Worm (Caenorhabditis elegans) whole organism, L1 larva: ENCODE data around the gene fbxa-126.

Source experiments
- C16A3.4 ChIP-seq: fragments of 150-350 bp; optimal IDR thresholded peaks from 2 replicates; lab custom pipeline; 2014; ENCODE audit warnings: missing biosample characterization, missing genetic modification characterization
- C34B4.2 ChIP-seq: sonication (generic microtip); optimal IDR thresholded peaks from 2 replicates; lab custom pipeline; 2017; ENCODE audit warnings: mild to moderate bottlenecking, missing genetic modification characterization, missing compliant biosample characterization
- aha-1 ChIP-seq: fragments of 150-350 bp; optimal IDR thresholded peaks from 2 replicates; lab custom pipeline; 2014; ENCODE audit warnings: missing biosample characterization, missing genetic modification characterization
- blmp-1 ChIP-seq: fragments of 150-350 bp; optimal IDR thresholded peaks from 2 replicates; lab custom pipeline; 2014; ENCODE audit warnings: missing biosample characterization, missing genetic modification characterization
- ceh-63 ChIP-seq: fragments of 200-800 bp; sonication (Bioruptor generic); optimal IDR thresholded peaks from 2 replicates; lab custom pipeline; 2018; ENCODE audit warnings: mild to moderate bottlenecking, missing genetic modification characterization, missing compliant biosample characterization
- ceh-8 ChIP-seq: fragments of 200-800 bp; sonication (Bioruptor generic); optimal IDR thresholded peaks from 2 replicates; lab custom pipeline; 2018; ENCODE audit warnings: mild to moderate bottlenecking, missing genetic modification characterization, moderate library complexity, missing compliant biosample characterization
- ceh-82 ChIP-seq, 3 experiments: fragments of 150-350 bp in 1 of 3; sonication (generic microtip) in 2 of 3; optimal IDR thresholded peaks; 2 replicates each; lab custom pipeline; 2014 to 2017; ENCODE audit warnings: missing biosample characterization in 3 of 3, missing genetic modification characterization in 3 of 3
- ces-1 ChIP-seq: fragments of 150-350 bp; optimal IDR thresholded peaks from 2 replicates; lab custom pipeline; 2014; ENCODE audit warnings: missing biosample characterization, missing genetic modification reagents, missing genetic modification characterization
- dpl-1 ChIP-seq, 3 experiments: fragments of 150-350 bp in 2 of 3; sonication (generic microtip) in 1 of 3; optimal IDR thresholded peaks; 2 replicates each; lab custom pipeline; 2014 to 2017; ENCODE audit warnings: missing biosample characterization in 3 of 3, missing genetic modification characterization in 3 of 3, missing genetic modification reagents in 3 of 3
- efl-3 ChIP-seq: fragments of 200-800 bp; sonication (Bioruptor generic); optimal IDR thresholded peaks from 2 replicates; lab custom pipeline; 2018; ENCODE audit warnings: mild to moderate bottlenecking, missing genetic modification characterization, missing compliant biosample characterization
- egl-13 ChIP-seq: sonication (generic microtip); optimal IDR thresholded peaks from 2 replicates; lab custom pipeline; 2016; ENCODE audit warnings: missing genotype, missing genetic modification reagents, missing genetic modification characterization, missing compliant biosample characterization
- ets-5 ChIP-seq: fragments of 200-800 bp; sonication (Bioruptor generic); IDR thresholded peaks from 2 replicates; pipeline ENCODE4 v1.3.6; 2022; ENCODE audit warnings: missing genetic modification characterization, missing compliant biosample characterization
- fkh-10 ChIP-seq: sonication (generic microtip); optimal IDR thresholded peaks from 2 replicates; lab custom pipeline; 2017; ENCODE audit warnings: missing biosample characterization, missing genetic modification reagents, missing genetic modification characterization
- fkh-4 ChIP-seq: sonication (generic microtip); optimal IDR thresholded peaks from 2 replicates; lab custom pipeline; 2016; ENCODE audit warnings: missing compliant biosample characterization, missing genetic modification characterization, borderline replicate concordance
- fos-1 ChIP-seq: fragments of 150-350 bp; optimal IDR thresholded peaks from 2 replicates; lab custom pipeline; 2014; ENCODE audit warnings: missing biosample characterization, missing genetic modification characterization
- hlh-17 ChIP-seq: fragments of 200-800 bp; sonication (Bioruptor generic); optimal IDR thresholded peaks from 2 replicates; lab custom pipeline; 2018; ENCODE audit warnings: missing genetic modification characterization, mild to moderate bottlenecking, missing compliant biosample characterization, moderate library complexity, borderline replicate concordance
- hlh-4 ChIP-seq: sonication (generic microtip); optimal IDR thresholded peaks from 2 replicates; lab custom pipeline; 2016; ENCODE audit warnings: mild to moderate bottlenecking, missing genetic modification characterization, missing compliant biosample characterization
- jun-1 ChIP-seq: fragments of 150-350 bp; optimal IDR thresholded peaks from 2 replicates; lab custom pipeline; 2014; ENCODE audit warnings: missing biosample characterization, missing genetic modification reagents, missing genetic modification characterization
- lin-13 ChIP-seq: fragments of 150-350 bp; optimal IDR thresholded peaks from 2 replicates; lab custom pipeline; 2014; ENCODE audit warnings: missing biosample characterization, missing genetic modification reagents, missing genetic modification characterization
- lin-14 ChIP-seq: fragments of 200-800 bp; sonication (Bioruptor generic); optimal IDR thresholded peaks from 2 replicates; lab custom pipeline; 2018; ENCODE audit warnings: mild to moderate bottlenecking, missing genetic modification characterization, moderate library complexity, missing compliant biosample characterization
- lin-35 ChIP-seq, 2 experiments: fragments of 150-350 bp; optimal IDR thresholded peaks; 2 replicates each; lab custom pipeline; 2014; ENCODE audit warnings: missing biosample characterization in 2 of 2, missing genetic modification characterization in 2 of 2, missing genetic modification reagents in 2 of 2
- lsy-2 ChIP-seq, 2 experiments: fragments of 150-350 bp; optimal IDR thresholded peaks; 2 replicates each; lab custom pipeline; 2014; ENCODE audit warnings: missing biosample characterization in 2 of 2, missing genetic modification characterization in 2 of 2
- mab-9 ChIP-seq: fragments of 200-800 bp; sonication (Bioruptor generic); IDR thresholded peaks from 2 replicates; pipeline ENCODE4 v1.3.6; 2022; ENCODE audit warnings: missing genetic modification reagents, missing genetic modification characterization, missing compliant biosample characterization
- mdl-1 ChIP-seq, 2 experiments: fragments of 150-350 bp; optimal IDR thresholded peaks; 2 replicates each; lab custom pipeline; 2014 to 2017; ENCODE audit warnings: missing biosample characterization in 2 of 2, missing genetic modification characterization in 2 of 2, inconsistent platforms in 1 of 2
- mep-1 ChIP-seq: fragments of 150-350 bp; optimal IDR thresholded peaks from 2 replicates; lab custom pipeline; 2014; ENCODE audit warnings: missing biosample characterization, missing genetic modification characterization
- nhr-12 ChIP-seq: sonication (generic microtip); optimal IDR thresholded peaks from 2 replicates; lab custom pipeline; 2017; ENCODE audit warnings: missing biosample characterization, missing genetic modification characterization
- nhr-237 ChIP-seq: fragments of 150-350 bp; optimal IDR thresholded peaks from 2 replicates; lab custom pipeline; 2014; ENCODE audit warnings: missing biosample characterization, missing genetic modification characterization
- nhr-28 ChIP-seq: fragments of 150-350 bp; optimal IDR thresholded peaks from 2 replicates; lab custom pipeline; 2014; ENCODE audit warnings: missing biosample characterization, missing genetic modification characterization
- nhr-47 ChIP-seq: sonication (generic microtip); optimal IDR thresholded peaks from 2 replicates; lab custom pipeline; 2016; ENCODE audit warnings: mild to moderate bottlenecking, missing genetic modification characterization, moderate library complexity, missing compliant biosample characterization
- nhr-71 ChIP-seq: sonication (generic microtip); optimal IDR thresholded peaks from 2 replicates; lab custom pipeline; 2016; ENCODE audit warnings: mild to moderate bottlenecking, missing genetic modification characterization, moderate library complexity, missing compliant biosample characterization
- nhr-77 ChIP-seq: fragments of 150-350 bp; optimal IDR thresholded peaks from 2 replicates; lab custom pipeline; 2014; ENCODE audit warnings: missing biosample characterization, missing genetic modification characterization
- pax-3 ChIP-seq: fragments of 200-800 bp; sonication (Bioruptor generic); optimal IDR thresholded peaks from 2 replicates; lab custom pipeline; 2018; ENCODE audit warnings: mild to moderate bottlenecking, missing genetic modification characterization, moderate library complexity, missing compliant biosample characterization
- pqm-1 ChIP-seq: sonication (generic microtip); optimal IDR thresholded peaks from 3 replicates; lab custom pipeline; 2017; ENCODE audit warnings: missing biosample characterization, missing genetic modification characterization
- sptf-1 ChIP-seq: fragments of 150-350 bp; optimal IDR thresholded peaks from 2 replicates; lab custom pipeline; 2014; ENCODE audit warnings: missing biosample characterization, missing genetic modification characterization
- swsn-7 ChIP-seq: sonication (generic microtip); optimal IDR thresholded peaks from 2 replicates; lab custom pipeline; 2016; ENCODE audit warnings: missing genetic modification characterization, missing compliant biosample characterization
- tbx-2 ChIP-seq: sonication (generic microtip); optimal IDR thresholded peaks from 2 replicates; lab custom pipeline; 2016; ENCODE audit warnings: missing genetic modification characterization, missing compliant biosample characterization
- tlp-1 ChIP-seq: fragments of 150-350 bp; optimal IDR thresholded peaks from 2 replicates; lab custom pipeline; 2014; ENCODE audit warnings: missing biosample characterization, missing genetic modification characterization
- unc-130 ChIP-seq: fragments of 150-350 bp; optimal IDR thresholded peaks from 2 replicates; lab custom pipeline; 2017; ENCODE audit warnings: missing biosample characterization, missing genetic modification characterization, inconsistent platforms
- unc-30 ChIP-seq: sonication (generic microtip); optimal IDR thresholded peaks from 2 replicates; lab custom pipeline; 2017; ENCODE audit warnings: missing biosample characterization, missing genetic modification characterization
- unc-62 ChIP-seq: fragments of 150-350 bp; optimal IDR thresholded peaks from 2 replicates; lab custom pipeline; 2014; ENCODE audit warnings: missing biosample characterization, missing genetic modification reagents, missing genetic modification characterization
- unc-86 ChIP-seq: sonication (generic microtip); optimal IDR thresholded peaks from 2 replicates; lab custom pipeline; 2016; ENCODE audit warnings: missing genetic modification characterization, missing compliant biosample characterization
- unc-98 ChIP-seq: fragments of 200-800 bp; sonication (Bioruptor generic); IDR thresholded peaks from 2 replicates; pipeline ENCODE4 v1.3.6; 2022; ENCODE audit warnings: missing genetic modification characterization, missing compliant biosample characterization
- vab-15 ChIP-seq: sonication (generic microtip); optimal IDR thresholded peaks from 2 replicates; lab custom pipeline; 2017; ENCODE audit warnings: missing genotype, mild to moderate bottlenecking, missing genetic modification characterization, missing compliant biosample characterization
- xbp-1 ChIP-seq: sonication (generic microtip); optimal IDR thresholded peaks from 2 replicates; lab custom pipeline; 2016; ENCODE audit warnings: missing genetic modification characterization, missing compliant biosample characterization
- zag-1 ChIP-seq: fragments of 150-350 bp; optimal IDR thresholded peaks from 2 replicates; lab custom pipeline; 2014; ENCODE audit warnings: missing biosample characterization, missing genetic modification characterization
- ztf-4 ChIP-seq: fragments of 150-350 bp; optimal IDR thresholded peaks from 2 replicates; lab custom pipeline; 2014; ENCODE audit warnings: missing biosample characterization, missing genetic modification characterization

fbxa-126 gene

ce11 chrIV:14321655-14322054 is at the start of gene fbxa-126:
Gene fbxa-126 (minus strand): TSS chrIV:14321755.
- TF ChIP-seq lin-14 (GFP tag; lab: Kevin White, UChicago) (no peak), nhr-77 (tag; lab: Kevin White, UChicago) (no peak)

ce11 chrIV:14365837-14366378 is 44.4 kb upstream of the fbxa-126 start:
- no peak for TF ChIP-seq C34B4.2
- no peak for TF ChIP-seq aha-1 (tag; lab: Kevin White, UChicago)
- TF ChIP-seq ceh-8 (GFP tag; lab: Kevin White, UChicago) = no peak
- TF ChIP-seq unc-62 (GFP tag; lab: Kevin White, UChicago) = no peak

- TF ChIP-seq nhr-28 (tag; lab: Kevin White, UChicago) = no peak
- TF ChIP-seq blmp-1 (tag; lab: Kevin White, UChicago) = no peak
- no peak for TF ChIP-seq pax-3 (tag; lab: Kevin White, UChicago)
Observed at ce11 chrIV:14361189-14361588, 39.6 kb upstream of the fbxa-126 start, which contains the start of gene ssu-2. Gene ssu-2 (plus strand): TSS chrIV:14361247.

- TF ChIP-seq ets-5 (no peak), fkh-4 (peak; percentile 62), mab-9 (GFP tag; lab: Robert Waterston, UW) (no peak), hlh-4 (tag; lab: Kevin White, UChicago) (no peak), zag-1 (tag; lab: Kevin White, UChicago) (no peak), vab-15 (tag; lab: Kevin White, UChicago) (no peak), pqm-1 (no peak), egl-13 (peak; percentile 26), nhr-237 (tag; lab: Kevin White, UChicago) (no peak), hlh-17 (GFP tag; lab: Kevin White, UChicago) (no peak), unc-98 (0 out of 2 replicates have a peak, but pooled peaks have one; percentile 33), fkh-10 (peak; percentile 34), ceh-8 (GFP tag; lab: Kevin White, UChicago) (no peak), ces-1 (GFP tag; lab: Kevin White, UChicago) (no peak), efl-3 (no peak), unc-30 (tag; lab: Kevin White, UChicago) (no peak), lin-13 (GFP tag; lab: Kevin White, UChicago) (no peak), swsn-7 (tag; lab: Kevin White, UChicago) (peak; percentile 47), nhr-12 (tag; lab: Kevin White, UChicago) (no peak), mdl-1 (tag; optimal IDR thresholded peaks at IDR 0.05; lab: Kevin White, UChicago) (peak in 1 of 2 experiments; percentile 3), unc-86 (tag; lab: Kevin White, UChicago) (peak; percentile 61), C34B4.2 (no peak), lin-35 (GFP tag; optimal IDR thresholded peaks at IDR 0.05; lab: Kevin White, UChicago) (no peak), tbx-2 (tag; lab: Kevin White, UChicago) (peak; percentile 39), tlp-1 (tag; lab: Kevin White, UChicago) (no peak), sptf-1 (tag; lab: Kevin White, UChicago) (no peak), dpl-1 (GFP tag; optimal IDR thresholded peaks at IDR 0.05; lab: Kevin White, UChicago) (peak in 1 of 3 experiments; percentile 37), ceh-63 (no peak), unc-130 (tag; lab: Kevin White, UChicago) (no peak), C16A3.4 (tag; lab: Kevin White, UChicago) (peak; percentile 7), nhr-71 (tag; lab: Kevin White, UChicago) (peak; percentile 72), nhr-47 (peak; percentile 51), fos-1 (peak; percentile 18), xbp-1 (tag; lab: Kevin White, UChicago) (peak; percentile 23), ztf-4 (tag; lab: Kevin White, UChicago) (no peak), ceh-82 (tag; optimal IDR thresholded peaks at IDR 0.05; lab: Kevin White, UChicago) (peak in 2 of 3 experiments; percentile 24 to 66), mep-1 (tag; lab: Kevin White, UChicago) (peak; percentile 6), unc-62 (GFP tag; lab: Kevin White, UChicago) (no peak), jun-1 (tag; lab: Kevin White, UChicago) (no peak), lsy-2 (tag; optimal IDR thresholded peaks at IDR 0.05; lab: Kevin White, UChicago) (peak; percentile 31 to 68)
Observed at ce11 chrIV:14356120-14356519, 34.6 kb upstream of the fbxa-126 start.
